Worm (Caenorhabditis elegans): ENCODE results near the gene col-84.

Gene col-84

DNA sequence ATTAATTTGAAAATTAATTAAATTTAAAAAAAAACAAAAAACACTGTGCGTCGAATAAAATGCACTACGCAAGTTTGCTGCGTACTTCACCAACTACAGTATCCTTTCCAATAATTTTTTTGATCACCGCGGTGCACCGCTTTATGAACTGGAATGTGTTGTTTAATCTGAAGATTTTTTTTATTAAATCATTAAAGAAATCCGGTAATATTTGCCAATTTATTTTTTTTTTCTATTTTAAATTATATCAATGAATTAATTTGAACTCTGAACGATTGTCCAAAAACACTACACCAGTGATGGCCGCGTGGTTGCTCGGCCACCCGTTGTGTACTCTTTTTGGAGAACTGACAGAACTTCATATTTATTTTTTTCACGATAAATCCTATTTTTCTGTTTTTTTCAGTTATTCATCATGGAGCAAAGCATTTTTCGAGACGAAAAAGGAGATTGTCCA is 7.7 kb upstream of the col-84 start, which contains the start of gene K12D12.5:
Gene K12D12.5, plus strand, starts transcription at position 407 of the 457 bp plus-strand sequence.
- TF ChIP-seq mml-1 (tag; optimal IDR thresholded peaks at IDR 0.05) (no peak), skn-1 (tag; optimal IDR thresholded peaks at IDR 0.05) (no peak), nhr-11 (tag; optimal IDR thresholded peaks at IDR 0.05) (no peak), ceh-82 (tag; optimal IDR thresholded peaks at IDR 0.05) (no peak), nhr-237 (tag; optimal IDR thresholded peaks at IDR 0.05) (no peak), fkh-10 (GFP tag; optimal IDR thresholded peaks at IDR 0.05) (no peak), egl-27 (tag; optimal IDR thresholded peaks at IDR 0.05) (no peak), nhr-76 (tag; optimal IDR thresholded peaks at IDR 0.05) (no peak), pha-4 (tag; optimal IDR thresholded peaks at IDR 0.05) (no peak), unc-62 (GFP tag; optimal IDR thresholded peaks at IDR 0.05) (no peak), ama-1 (optimal IDR thresholded peaks at IDR 0.05) (no peak), snpc-4 (tag; optimal IDR thresholded peaks at IDR 0.05) (no peak), nhr-28 (tag; optimal IDR thresholded peaks at IDR 0.05) (no peak)

DNA sequence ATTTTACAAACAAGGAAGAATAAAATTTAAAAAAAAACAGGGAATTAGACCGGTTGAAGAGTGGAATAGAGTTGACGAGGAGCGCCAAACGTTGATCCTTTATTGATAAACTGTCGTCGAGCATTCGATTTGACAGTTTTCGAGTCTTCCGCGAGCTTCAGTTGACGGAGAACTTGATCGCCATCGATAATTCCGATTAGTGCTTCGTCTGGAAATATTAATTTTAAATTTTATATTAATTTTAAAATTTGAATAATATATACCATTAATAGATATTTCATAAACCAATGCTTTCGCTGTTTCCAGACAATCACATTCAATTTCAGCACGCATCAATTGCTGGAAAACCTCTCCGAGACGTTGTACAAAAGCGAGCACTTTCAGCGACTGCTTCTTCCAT is 2.7 kb upstream of the col-84 start, which contains the start of gene K12D12.4:
Gene K12D12.4, minus strand, starts transcription at position 101 of the 400 bp plus-strand sequence.
- no peak for TF ChIP-seq unc-62 (GFP tag; optimal IDR thresholded peaks at IDR 0.05)
- TF ChIP-seq pha-4 (tag; optimal IDR thresholded peaks at IDR 0.05) = no peak
- TF ChIP-seq ceh-16 (tag; optimal IDR thresholded peaks at IDR 0.05) = no peak
- TF ChIP-seq jun-1 (tag; optimal IDR thresholded peaks at IDR 0.05) = no peak
- no peak for TF ChIP-seq ZK546.5 (tag; optimal IDR thresholded peaks at IDR 0.05)
- TF ChIP-seq lsy-12 (tag; optimal IDR thresholded peaks at IDR 0.05) = no peak
- no peak for TF ChIP-seq fos-1 (tag; optimal IDR thresholded peaks at IDR 0.05)
- TF ChIP-seq nhr-11 (tag; optimal IDR thresholded peaks at IDR 0.05) = no peak
- no peak for TF ChIP-seq aly-2 (tag; optimal IDR thresholded peaks at IDR 0.05)
- TF ChIP-seq nhr-25 (tag; optimal IDR thresholded peaks at IDR 0.05) = no peak
- no peak for TF ChIP-seq ceh-9 (tag; optimal IDR thresholded peaks at IDR 0.05)

DNA sequence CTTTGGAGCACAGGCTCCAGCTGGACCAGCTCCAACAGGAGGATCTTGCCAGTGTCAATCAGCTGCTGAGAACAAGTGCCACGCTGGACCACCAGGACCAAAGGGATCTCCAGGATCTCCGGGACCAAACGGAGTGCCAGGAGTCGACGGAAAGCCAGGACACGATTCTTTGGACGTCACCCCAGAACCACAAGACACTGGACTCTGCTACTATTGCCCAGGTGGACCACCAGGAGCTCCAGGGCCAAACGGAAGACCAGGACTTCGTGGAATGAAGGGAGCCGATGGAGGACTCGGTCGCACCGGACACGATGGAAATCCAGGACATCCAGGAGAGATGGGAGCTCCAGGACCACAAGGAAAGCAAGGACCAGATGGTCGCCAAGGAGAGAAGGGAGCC is 559 bp downstream of the col-84 start:
- TF ChIP-seq ceh-28 (tag; optimal IDR thresholded peaks at IDR 0.05) (no peak), elt-2 (tag; optimal IDR thresholded peaks at IDR 0.05) (no peak), mdl-1 (tag; optimal IDR thresholded peaks at IDR 0.05) (no peak), nhr-76 (tag; optimal IDR thresholded peaks at IDR 0.05) (no peak), ceh-9 (tag; optimal IDR thresholded peaks at IDR 0.05) (no peak), daf-12 (tag; optimal IDR thresholded peaks at IDR 0.05) (no peak), zag-1 (tag; optimal IDR thresholded peaks at IDR 0.05) (no peak), jun-1 (tag; optimal IDR thresholded peaks at IDR 0.05) (no peak), pha-4 (tag; optimal IDR thresholded peaks at IDR 0.05) (no peak), skn-1 (tag; optimal IDR thresholded peaks at IDR 0.05) (no peak), lin-39 (tag; optimal IDR thresholded peaks at IDR 0.05) (no peak)

DNA sequence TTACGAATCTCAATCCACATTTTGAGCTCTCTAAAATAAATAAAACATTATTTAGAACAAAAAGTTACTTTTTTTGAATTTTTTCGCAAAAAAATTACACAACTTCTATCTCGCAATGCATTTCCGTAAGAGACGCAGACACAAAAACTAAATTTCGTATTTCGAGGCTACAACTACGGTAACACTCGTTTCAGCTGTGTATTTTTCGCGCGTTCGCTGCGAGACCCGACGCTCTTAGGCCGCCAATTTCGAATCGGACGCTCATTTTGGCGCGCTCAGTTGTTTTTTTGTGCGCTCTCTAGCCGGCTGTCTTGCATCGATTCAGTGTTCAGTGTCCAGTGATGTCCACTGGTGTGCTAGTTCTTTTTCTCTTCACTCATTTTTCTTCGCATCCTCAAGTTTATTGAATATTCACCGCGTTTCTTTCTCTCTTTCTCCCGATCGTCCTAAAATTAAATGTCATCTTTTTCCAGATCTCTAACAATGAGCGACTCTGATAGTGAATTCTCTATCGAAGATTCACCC is 6.4 kb downstream of the col-84 start, which contains the start of the genes npp-3 and top-2:
Gene npp-3, minus strand, starts transcription at position 115 of the 525 bp plus-strand sequence.
Gene top-2, plus strand, starts transcription at position 475 of the 525 bp plus-strand sequence.
- TF ChIP-seq fkh-10 (GFP tag; optimal IDR thresholded peaks at IDR 0.05) = peak; percentile 91
- peak; percentile 89 for TF ChIP-seq hmg-11 (tag; optimal IDR thresholded peaks at IDR 0.05)
- TF ChIP-seq nhr-76 (tag; optimal IDR thresholded peaks at IDR 0.05) = no peak
- peak; percentile 82 for TF ChIP-seq snpc-4 (tag; optimal IDR thresholded peaks at IDR 0.05)
- peak; percentile 98 for TF ChIP-seq pha-4 (tag; optimal IDR thresholded peaks at IDR 0.05)
- TF ChIP-seq mml-1 (tag; optimal IDR thresholded peaks at IDR 0.05) = no peak
- TF ChIP-seq ztf-11 (tag; optimal IDR thresholded peaks at IDR 0.05) = no peak
- TF ChIP-seq nhr-11 (tag; optimal IDR thresholded peaks at IDR 0.05) = peak; percentile 97
- TF ChIP-seq jun-1 (tag; optimal IDR thresholded peaks at IDR 0.05) = peak; percentile 80
- TF ChIP-seq tbx-2 (tag; optimal IDR thresholded peaks at IDR 0.05) = peak; percentile 75
- no peak for TF ChIP-seq mdl-1 (tag; optimal IDR thresholded peaks at IDR 0.05)
- TF ChIP-seq lin-39 (tag; optimal IDR thresholded peaks at IDR 0.05) = peak; percentile 97
- peak; percentile 92 for TF ChIP-seq egl-5 (tag; optimal IDR thresholded peaks at IDR 0.05)
- peak; percentile 57 for TF ChIP-seq pqm-1 (tag; optimal IDR thresholded peaks at IDR 0.05)
- no peak for TF ChIP-seq aly-2 (tag; optimal IDR thresholded peaks at IDR 0.05)
- peak; percentile 89 for TF ChIP-seq lsy-12 (tag; optimal IDR thresholded peaks at IDR 0.05)
- no peak for TF ChIP-seq daf-12 (tag; optimal IDR thresholded peaks at IDR 0.05)
- TF ChIP-seq ztf-4 (tag; optimal IDR thresholded peaks at IDR 0.05) = peak; percentile 41
- no peak for TF ChIP-seq unc-39 (tag; optimal IDR thresholded peaks at IDR 0.05)
- TF ChIP-seq fkh-2 (tag; optimal IDR thresholded peaks at IDR 0.05) = no peak
- TF ChIP-seq ceh-82 (tag; optimal IDR thresholded peaks at IDR 0.05) = peak; percentile 77
- peak; percentile 93 for TF ChIP-seq R02D3.7 (tag; optimal IDR thresholded peaks at IDR 0.05)
- TF ChIP-seq elt-3 (tag; optimal IDR thresholded peaks at IDR 0.05) = no peak
- TF ChIP-seq ZK546.5 (tag; optimal IDR thresholded peaks at IDR 0.05) = peak; percentile 26
- no peak for TF ChIP-seq nhr-67 (tag; optimal IDR thresholded peaks at IDR 0.05)
- peak; percentile 75 for TF ChIP-seq elt-1 (tag; optimal IDR thresholded peaks at IDR 0.05)
- TF ChIP-seq egl-27 (tag; optimal IDR thresholded peaks at IDR 0.05) = peak; percentile 34
- no peak for TF ChIP-seq nhr-237 (tag; optimal IDR thresholded peaks at IDR 0.05)
- TF ChIP-seq nhr-28 (tag; optimal IDR thresholded peaks at IDR 0.05) = no peak
- TF ChIP-seq elt-2 (tag; optimal IDR thresholded peaks at IDR 0.05) = peak; percentile 69
- no peak for TF ChIP-seq sea-2 (GFP tag; optimal IDR thresholded peaks at IDR 0.05)
- TF ChIP-seq ceh-16 (tag; optimal IDR thresholded peaks at IDR 0.05) = no peak
- no peak for TF ChIP-seq eor-1 (tag; optimal IDR thresholded peaks at IDR 0.05)
- TF ChIP-seq lin-15B (tag; optimal IDR thresholded peaks at IDR 0.05) = peak; percentile 96
- peak; percentile 75 for TF ChIP-seq nhr-77 (tag; optimal IDR thresholded peaks at IDR 0.05)
- peak; percentile 84 for TF ChIP-seq nhr-43 (tag; optimal IDR thresholded peaks at IDR 0.05; ENCODE audit: poor library complexity, severe bottlenecking)
- no peak for TF ChIP-seq zag-1 (tag; optimal IDR thresholded peaks at IDR 0.05)
